Worm (Caenorhabditis elegans): ENCODE measurements around the gene ZK430.5.

- TF ChIP-seq snpc-4 (tag; optimal IDR thresholded peaks at IDR 0.05), result no peak
- no peak for TF ChIP-seq nhr-84 (tag; optimal IDR thresholded peaks at IDR 0.05)
- no peak for TF ChIP-seq ceh-82 (tag; optimal IDR thresholded peaks at IDR 0.05)
- no peak for TF ChIP-seq unc-86 (tag; optimal IDR thresholded peaks at IDR 0.05)
- no peak for TF ChIP-seq egl-27 (tag; optimal IDR thresholded peaks at IDR 0.05)
- TF ChIP-seq nhr-237 (tag; optimal IDR thresholded peaks at IDR 0.05), result no peak
- TF ChIP-seq mdl-1 (tag; optimal IDR thresholded peaks at IDR 0.05), result no peak
- no peak for TF ChIP-seq nhr-11 (tag; optimal IDR thresholded peaks at IDR 0.05)
- no peak for TF ChIP-seq fkh-10 (GFP tag; optimal IDR thresholded peaks at IDR 0.05)
- no peak for TF ChIP-seq ztf-11 (tag; optimal IDR thresholded peaks at IDR 0.05)
- no peak for TF ChIP-seq lin-39 (tag; optimal IDR thresholded peaks at IDR 0.05)
- no peak for TF ChIP-seq unc-62 (GFP tag; optimal IDR thresholded peaks at IDR 0.05)
These were observed 37.5 kb upstream of the ZK430.5 start, which contains the start of gene try-9 for ce11 chrII:4367923-4368322.
